Worm (Caenorhabditis elegans): ENCODE data around the gene T10F2.2.

DNA sequence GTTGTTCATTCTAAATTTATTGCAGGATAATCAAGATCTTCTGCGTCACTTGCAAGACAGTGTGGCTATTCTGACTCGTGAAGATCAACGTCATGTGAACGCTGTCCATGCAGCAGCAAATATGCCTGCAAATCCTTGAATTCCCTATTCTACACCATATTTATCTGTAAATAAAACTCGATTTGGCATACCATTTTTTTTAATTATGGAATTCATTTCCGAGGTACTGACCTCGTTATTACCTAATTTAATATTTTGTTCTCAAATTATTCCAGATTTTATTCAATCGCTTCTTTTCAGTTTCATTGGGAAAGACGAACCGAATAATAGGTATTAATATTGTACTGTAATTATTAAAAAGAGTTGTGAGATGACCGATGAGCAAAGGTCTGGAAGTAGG, 8.5 kb upstream of the T10F2.2 start, which contains the start of gene cid-1:
- TF ChIP-seq nhr-237 (tag; optimal IDR thresholded peaks at IDR 0.05) (no peak), snpc-4 (tag; optimal IDR thresholded peaks at IDR 0.05) (no peak), lin-13 (tag; optimal IDR thresholded peaks at IDR 0.05) (no peak), unc-39 (tag; optimal IDR thresholded peaks at IDR 0.05) (no peak)

Data from whole organism, mixed stage, embryonic.